Fruit fly (Drosophila melanogaster) whole organism, prepupa: ENCODE data around the gene PlexA.

ENCODE experiments used
- CG15336 ChIP-seq: fragments of 200-800 bp; sonication (Bioruptor generic); IDR thresholded peaks from 2 replicates; pipeline ENCODE4 v1.3.6; 2022; ENCODE audit warnings: missing biosample characterization, missing genetic modification characterization
- CG9139 ChIP-seq: fragments of 200-800 bp; sonication (Bioruptor generic); optimal IDR thresholded peaks from 3 replicates; lab custom pipeline; 2017; ENCODE audit warnings: missing biosample characterization, mild to moderate bottlenecking, missing genetic modification characterization
- Gug ChIP-seq: fragments of 200-800 bp; sonication (Bioruptor generic); IDR thresholded peaks from 2 replicates; pipeline ENCODE4 v1.3.6; 2022; ENCODE audit warnings: missing biosample characterization, missing genetic modification characterization
- Hr39 ChIP-seq: fragments of 200-800 bp; sonication (Bioruptor generic); optimal IDR thresholded peaks from 2 replicates; lab custom pipeline; 2016; ENCODE audit warnings: missing biosample characterization, missing genetic modification characterization
- OdsH ChIP-seq: fragments of 200-800 bp; sonication (Bioruptor generic); optimal IDR thresholded peaks from 3 replicates; lab custom pipeline; 2016; ENCODE audit warnings: missing biosample characterization, missing genetic modification characterization
- Sox102F ChIP-seq: fragments of 200-800 bp; sonication (Bioruptor generic); optimal IDR thresholded peaks from 2 replicates; lab custom pipeline; 2016; ENCODE audit warnings: missing biosample characterization, mild to moderate bottlenecking, missing genetic modification characterization
- salr ChIP-seq, 2 experiments: fragments of 200-800 bp; sonication (Bioruptor generic); optimal IDR thresholded peaks; 3 replicates each; lab custom pipeline; 2016 to 2018; ENCODE audit warnings: missing biosample characterization in 2 of 2, missing genetic modification characterization in 2 of 2, mild to moderate bottlenecking in 1 of 2

- TF ChIP-seq salr (GFP tag; optimal IDR thresholded peaks at IDR 0.05; lab: Kevin White, UChicago) (no peak), CG9139 (GFP tag; lab: Kevin White, UChicago) (no peak), CG15336 (no peak), Hr39 (no peak), Gug (GFP tag; lab: Robert Waterston, UW) (no peak), OdsH (GFP tag; lab: Kevin White, UChicago) (no peak), Sox102F (GFP tag; lab: Kevin White, UChicago) (no peak)
Measured at dm6 chr4:1008444-1008843, 18.5 kb downstream of the PlexA start.
